Fruit fly (Drosophila melanogaster): ENCODE data around the gene CG9578.

Gene CG9578

dm6 chrX:20162586-20162985 lies 7.4 kb upstream of the CG9578 start (continued):
- no peak for TF ChIP-seq CG12219 (GFP tag; optimal IDR thresholded peaks at IDR 0.05)
- no peak for TF ChIP-seq Ptx1 (GFP tag; IDR thresholded peaks at IDR 0.05)
- no peak for TF ChIP-seq CG1647 (GFP tag; optimal IDR thresholded peaks at IDR 0.05)
- no peak for TF ChIP-seq ftz-f1 (GFP tag; optimal IDR thresholded peaks at IDR 0.05)
- peak; percentile 80 for TF ChIP-seq CG1603 (tag; optimal IDR thresholded peaks at IDR 0.05)
- TF ChIP-seq CG9817 (tag; optimal IDR thresholded peaks at IDR 0.05) = peak; percentile 8
- TF ChIP-seq CG10462 (GFP tag; optimal IDR thresholded peaks at IDR 0.05) = no peak
- no peak for TF ChIP-seq exex (tag; optimal IDR thresholded peaks at IDR 0.05)
- TF ChIP-seq cad (GFP tag; optimal IDR thresholded peaks at IDR 0.05) = no peak
- no peak for TF ChIP-seq CG9876 (GFP tag; optimal IDR thresholded peaks at IDR 0.05)
- TF ChIP-seq D (optimal IDR thresholded peaks at IDR 0.05) = no peak
- no peak for TF ChIP-seq D (GFP tag; optimal IDR thresholded peaks at IDR 0.05)
- TF ChIP-seq CG14050 (GFP tag; IDR thresholded peaks at IDR 0.05) = no peak
- no peak for TF ChIP-seq grau (tag; optimal IDR thresholded peaks at IDR 0.05)
- no peak for TF ChIP-seq CG31441 (GFP tag; IDR thresholded peaks at IDR 0.05)
- no peak for TF ChIP-seq Neu2 (GFP tag; optimal IDR thresholded peaks at IDR 0.05; ENCODE audit: borderline replicate concordance)
- TF ChIP-seq H2.0 (GFP tag; IDR thresholded peaks at IDR 0.05) = no peak
- TF ChIP-seq toy (GFP tag; IDR thresholded peaks at IDR 0.05) = no peak
- TF ChIP-seq schlank (tag; optimal IDR thresholded peaks at IDR 0.05) = no peak
- TF ChIP-seq CG4854 (GFP tag; optimal IDR thresholded peaks at IDR 0.05) = no peak
- no peak for TF ChIP-seq CG13296 (GFP tag; optimal IDR thresholded peaks at IDR 0.05)
- TF ChIP-seq Taf1 (GFP tag; IDR thresholded peaks at IDR 0.05) = no peak
- peak; percentile 41; the same call in 1 of the 2 replicates for TF ChIP-seq slbo (GFP tag; IDR thresholded peaks at IDR 0.05)
- no peak for TF ChIP-seq ab (GFP tag; optimal IDR thresholded peaks at IDR 0.05)
- TF ChIP-seq chinmo (GFP tag; IDR thresholded peaks at IDR 0.05; ENCODE audit: partially characterized antibody) = no peak
- TF ChIP-seq lilli (GFP tag; optimal IDR thresholded peaks at IDR 0.05) = no peak
- no peak for TF ChIP-seq unpg (GFP tag; optimal IDR thresholded peaks at IDR 0.05)
- TF ChIP-seq tio (GFP tag; optimal IDR thresholded peaks at IDR 0.05) = no peak
- no peak for TF ChIP-seq CG3995 (GFP tag; optimal IDR thresholded peaks at IDR 0.05)
- no peak for TF ChIP-seq bigmax (GFP tag; optimal IDR thresholded peaks at IDR 0.05)
- TF ChIP-seq lmd (GFP tag; IDR thresholded peaks at IDR 0.05) = no peak
- no peak for TF ChIP-seq ham (GFP tag; IDR thresholded peaks at IDR 0.05)
- no peak for TF ChIP-seq jing (GFP tag; optimal IDR thresholded peaks at IDR 0.05)
- TF ChIP-seq Ets65A (GFP tag) = no peak
- no peak for TF ChIP-seq CG11398 (GFP tag; optimal IDR thresholded peaks at IDR 0.05)
- no peak for TF ChIP-seq fu2 (GFP tag; optimal IDR thresholded peaks at IDR 0.05)
- TF ChIP-seq CG15479 (GFP tag; optimal IDR thresholded peaks at IDR 0.05) = no peak
- no peak for TF ChIP-seq pb (GFP tag; optimal IDR thresholded peaks at IDR 0.05)
- no peak for TF ChIP-seq ERR (GFP tag; optimal IDR thresholded peaks at IDR 0.05)
- TF ChIP-seq sqz (GFP tag; optimal IDR thresholded peaks at IDR 0.05) = no peak
- no peak for TF ChIP-seq Lpt (GFP tag; optimal IDR thresholded peaks at IDR 0.05)
- no peak for TF ChIP-seq CG7786 (GFP tag; optimal IDR thresholded peaks at IDR 0.05)
- no peak for TF ChIP-seq C15 (GFP tag; IDR thresholded peaks at IDR 0.05)
- TF ChIP-seq CoRest (tag; optimal IDR thresholded peaks at IDR 0.05) = peak; percentile 35
- no peak for TF ChIP-seq CG32532 (GFP tag; IDR thresholded peaks at IDR 0.05)
- no peak for TF ChIP-seq CG13894 (tag; optimal IDR thresholded peaks at IDR 0.05)
- TF ChIP-seq Sry-β (GFP tag; optimal IDR thresholded peaks at IDR 0.05) = no peak
- no peak for TF ChIP-seq psq (GFP tag; optimal IDR thresholded peaks at IDR 0.05)
- no peak for TF ChIP-seq Sin3A (optimal IDR thresholded peaks at IDR 0.05)
- TF ChIP-seq YL-1 (GFP tag; optimal IDR thresholded peaks at IDR 0.05) = no peak
- no peak for TF ChIP-seq pita (GFP tag; optimal IDR thresholded peaks at IDR 0.05)
- no peak for TF ChIP-seq bowl (GFP tag; IDR thresholded peaks at IDR 0.05)
- no peak for TF ChIP-seq CG16863 (GFP tag; optimal IDR thresholded peaks at IDR 0.05)
- TF ChIP-seq nerfin-2 (GFP tag; IDR thresholded peaks at IDR 0.05; ENCODE audit: partially characterized antibody) = no peak
